Fruit fly (Drosophila melanogaster): ENCODE data around the gene Mcm5.

DNA sequence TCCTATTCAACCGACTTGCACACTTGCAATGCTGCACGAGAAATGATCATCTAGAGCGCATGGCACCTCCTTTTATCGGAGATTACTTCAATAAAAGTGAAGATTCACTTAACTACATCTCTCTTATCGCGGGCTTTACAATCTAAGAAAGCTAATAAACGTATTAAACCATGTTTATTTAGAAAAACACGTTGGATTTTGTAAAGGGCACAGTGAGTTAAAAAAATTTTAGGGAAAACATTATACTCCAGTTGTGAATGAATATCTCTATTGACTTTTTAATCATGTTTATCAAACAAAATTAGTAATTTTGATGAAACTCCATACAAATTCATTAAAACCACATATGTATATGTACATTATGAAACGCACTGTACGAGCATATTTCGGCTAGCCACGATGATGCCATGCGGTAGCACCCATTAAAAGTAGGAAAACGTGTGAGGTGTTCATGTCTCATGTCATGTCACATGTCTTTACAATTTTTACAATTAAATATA is 28.9 kb upstream of the Mcm5 start, which contains the start of gene CG31272:
- no peak for TF ChIP-seq insv (optimal IDR thresholded peaks at IDR 0.05)
- no peak for TF ChIP-seq Myc (optimal IDR thresholded peaks at IDR 0.05)

All from Kc167 (cell line).